Worm (Caenorhabditis elegans): ENCODE measurements around the gene mai-2.

Gene mai-2

ce11 chrIV:3348334-3348733 lies 37.4 kb upstream of the mai-2 start:
- no peak for TF ChIP-seq ceh-6 (GFP tag; optimal IDR thresholded peaks at IDR 0.05)
- no peak for TF ChIP-seq rnt-1 (tag; optimal IDR thresholded peaks at IDR 0.05)
- no peak for TF ChIP-seq sox-2 (GFP tag; IDR thresholded peaks at IDR 0.05)
- TF ChIP-seq ets-4 (tag; optimal IDR thresholded peaks at IDR 0.05), result no peak
- no peak for TF ChIP-seq ceh-24 (tag; optimal IDR thresholded peaks at IDR 0.05)
- no peak for TF ChIP-seq tbx-7 (tag; optimal IDR thresholded peaks at IDR 0.05)
- TF ChIP-seq fax-1 (tag; optimal IDR thresholded peaks at IDR 0.05), result no peak
- TF ChIP-seq ceh-45 (GFP tag; IDR thresholded peaks at IDR 0.05), result no peak
- no peak for TF ChIP-seq unc-42 (tag; optimal IDR thresholded peaks at IDR 0.05)

ce11 chrIV:3349977-3350580 lies 35.6 kb upstream of the mai-2 start, which contains the start of gene elks-1:
elks-1 (minus strand) TSS chrIV:3350027.
- TF ChIP-seq ceh-14 (tag; optimal IDR thresholded peaks at IDR 0.05), result no peak
- TF ChIP-seq ceh-34 (tag; optimal IDR thresholded peaks at IDR 0.05), result peak; percentile 27
- peak; percentile 28 for TF ChIP-seq ref-2 (tag; optimal IDR thresholded peaks at IDR 0.05)
- TF ChIP-seq ceh-31 (tag; optimal IDR thresholded peaks at IDR 0.05), result peak; percentile 11
- no peak for TF ChIP-seq hlh-6 (tag; optimal IDR thresholded peaks at IDR 0.05)
- TF ChIP-seq tbx-2 (tag; optimal IDR thresholded peaks at IDR 0.05), result peak; percentile 17
- TF ChIP-seq nfya-1 (tag; optimal IDR thresholded peaks at IDR 0.05), result peak; percentile 53
- no peak for TF ChIP-seq hlh-13 (GFP tag; optimal IDR thresholded peaks at IDR 0.05)
- TF ChIP-seq ceh-24 (tag; optimal IDR thresholded peaks at IDR 0.05), result no peak
- no peak for TF ChIP-seq ceh-19 (GFP tag; optimal IDR thresholded peaks at IDR 0.05)
- no peak for TF ChIP-seq fkh-6 (tag; optimal IDR thresholded peaks at IDR 0.05)

ce11 chrIV:3352019-3352418 lies 33.7 kb upstream of the mai-2 start:
- TF ChIP-seq elt-4 (tag; optimal IDR thresholded peaks at IDR 0.05), result no peak
- peak; percentile 12 for TF ChIP-seq unc-42 (tag; optimal IDR thresholded peaks at IDR 0.05)
- no peak for TF ChIP-seq fkh-6 (tag; optimal IDR thresholded peaks at IDR 0.05)
- TF ChIP-seq nfya-1 (tag; optimal IDR thresholded peaks at IDR 0.05), result no peak
- no peak for TF ChIP-seq ceh-45 (GFP tag; IDR thresholded peaks at IDR 0.05)
- peak; percentile 27 for TF ChIP-seq ref-2 (tag; optimal IDR thresholded peaks at IDR 0.05)
- no peak for TF ChIP-seq tbx-2 (tag; optimal IDR thresholded peaks at IDR 0.05)
- no peak for TF ChIP-seq nhr-11 (tag; optimal IDR thresholded peaks at IDR 0.05)
- no peak for TF ChIP-seq fkh-10 (GFP tag; optimal IDR thresholded peaks at IDR 0.05)
- no peak for TF ChIP-seq rnt-1 (tag; optimal IDR thresholded peaks at IDR 0.05)
- no peak for TF ChIP-seq dve-1 (tag; optimal IDR thresholded peaks at IDR 0.05)

- TF ChIP-seq K02D7.2 (tag; optimal IDR thresholded peaks at IDR 0.05), result no peak
- TF ChIP-seq ref-2 (tag; optimal IDR thresholded peaks at IDR 0.05), result no peak
- TF ChIP-seq zip-5 (tag; optimal IDR thresholded peaks at IDR 0.05), result no peak
These were observed 31.0 kb upstream of the mai-2 start, which contains the start of gene F42A6.1 for ce11 chrIV:3354757-3355156. F42A6.1 (plus strand) TSS chrIV:3355057.

ce11 chrIV:3363221-3363620 lies 22.5 kb upstream of the mai-2 start, which contains the start of gene Y55H10A.2:
Y55H10A.2 (plus strand) TSS chrIV:3363521.
- TF ChIP-seq npax-4 (tag; optimal IDR thresholded peaks at IDR 0.05) (no peak), unc-86 (tag; optimal IDR thresholded peaks at IDR 0.05) (no peak), mec-3 (tag; optimal IDR thresholded peaks at IDR 0.05; ENCODE audit: borderline replicate concordance) (no peak), ceh-31 (tag; optimal IDR thresholded peaks at IDR 0.05) (no peak), pros-1 (tag; optimal IDR thresholded peaks at IDR 0.05) (no peak), F13H6.1 (tag; optimal IDR thresholded peaks at IDR 0.05) (no peak), nhr-232 (tag; optimal IDR thresholded peaks at IDR 0.05) (no peak), pag-3 (tag; optimal IDR thresholded peaks at IDR 0.05; ENCODE audit: borderline replicate concordance) (no peak), sdc-2 (tag; optimal IDR thresholded peaks at IDR 0.05) (no peak), pax-1 (tag; optimal IDR thresholded peaks at IDR 0.05) (no peak), madf-2 (tag; optimal IDR thresholded peaks at IDR 0.05) (no peak), ceh-9 (tag; optimal IDR thresholded peaks at IDR 0.05) (no peak), dmd-4 (tag; optimal IDR thresholded peaks at IDR 0.05; ENCODE audit: borderline replicate concordance) (no peak), eyg-1 (tag; optimal IDR thresholded peaks at IDR 0.05) (no peak), T23F11.4 (GFP tag; optimal IDR thresholded peaks at IDR 0.05) (no peak), unc-42 (tag; optimal IDR thresholded peaks at IDR 0.05) (no peak), ceh-48 (tag; optimal IDR thresholded peaks at IDR 0.05) (no peak), ceh-30 (tag; optimal IDR thresholded peaks at IDR 0.05) (no peak), hlh-8 (tag; optimal IDR thresholded peaks at IDR 0.05) (no peak), lim-6 (tag; optimal IDR thresholded peaks at IDR 0.05) (no peak)

Measured in whole organism, late embryonic.